Worm (Caenorhabditis elegans) whole organism, young adult: ENCODE measurements around the gene nstp-7.

ENCODE experiments used
- B0019.2 ChIP-seq: fragments of 200-800 bp; sonication (Bioruptor generic); conservative IDR thresholded peaks from 2 replicates; pipeline ENCODE4 v1.3.6; 2022; ENCODE audit warnings: missing genetic modification reagents, missing genetic modification characterization, missing compliant biosample characterization
- B0035.1 ChIP-seq: sonication (generic microtip); optimal IDR thresholded peaks from 2 replicates; lab custom pipeline; 2016; ENCODE audit warnings: missing genetic modification characterization, mild to moderate bottlenecking, missing compliant biosample characterization, missing genotype, missing genetic modification reagents
- F10E7.11 ChIP-seq: sonication (generic microtip); optimal IDR thresholded peaks from 2 replicates; lab custom pipeline; 2017; ENCODE audit warnings: mild to moderate bottlenecking, missing genetic modification characterization, moderate library complexity, missing compliant biosample characterization
- F22D6.2 ChIP-seq: sonication (generic microtip); optimal IDR thresholded peaks from 2 replicates; lab custom pipeline; 2016; ENCODE audit warnings: mild to moderate bottlenecking, missing genetic modification characterization, missing compliant biosample characterization
- F49E8.2 ChIP-seq: sonication (generic microtip); optimal IDR thresholded peaks from 3 replicates; lab custom pipeline; 2017; ENCODE audit warnings: missing genetic modification characterization, mild to moderate bottlenecking, missing compliant biosample characterization, antibody characterized with exemption, moderate library complexity; ENCODE audit not compliant: insufficient read depth
- T07F8.4 ChIP-seq: sonication (generic microtip); optimal IDR thresholded peaks from 2 replicates; lab custom pipeline; 2016; ENCODE audit warnings: mild to moderate bottlenecking, missing genetic modification characterization, moderate library complexity, missing compliant biosample characterization
- Y53F4B.3 ChIP-seq: fragments of 200-800 bp; sonication (Bioruptor generic); IDR thresholded peaks from 2 replicates; pipeline ENCODE4 v1.3.6; 2022; ENCODE audit warnings: missing genetic modification reagents, missing genetic modification characterization, missing compliant biosample characterization
- Y56A3A.18 ChIP-seq: fragments of 200-800 bp; sonication (Bioruptor generic); IDR thresholded peaks from 2 replicates; pipeline ENCODE4 v1.3.6; 2022; ENCODE audit warnings: missing genetic modification reagents, missing genetic modification characterization, missing compliant biosample characterization
- Y67H2A.10 ChIP-seq: fragments of 200-800 bp; sonication (Bioruptor generic); conservative IDR thresholded peaks from 2 replicates; pipeline ENCODE4 v1.3.6; 2022; ENCODE audit warnings: missing genetic modification reagents, missing genetic modification characterization, missing compliant biosample characterization
- ZK185.1 ChIP-seq: sonication (generic microtip); optimal IDR thresholded peaks from 2 replicates; lab custom pipeline; 2016; ENCODE audit warnings: mild to moderate bottlenecking, missing genetic modification characterization, missing compliant biosample characterization; ENCODE audit not compliant: poor library complexity, severe bottlenecking
- ama-1 ChIP-seq, 3 experiments: fragments of 150-350 bp in 1 of 3; sonication (generic microtip) in 2 of 3; optimal IDR thresholded peaks; 2 replicates each; lab custom pipeline; 2014 to 2018; ENCODE audit warnings: missing biosample characterization in 2 of 3, missing genetic modification characterization in 2 of 3, missing genetic modification reagents in 2 of 3
- attf-3 ChIP-seq: fragments of 200-800 bp; sonication (Bioruptor generic); conservative IDR thresholded peaks from 2 replicates; pipeline ENCODE4 v1.3.6; 2022; ENCODE audit warnings: missing genetic modification reagents, missing genetic modification characterization, missing compliant biosample characterization
- attf-5 ChIP-seq: fragments of 200-800 bp; sonication (Bioruptor generic); optimal IDR thresholded peaks from 2 replicates; lab custom pipeline; 2018; ENCODE audit warnings: mild to moderate bottlenecking, missing genetic modification characterization, missing compliant biosample characterization
- cebp-2 ChIP-seq: fragments of 200-800 bp; sonication (Bioruptor generic); IDR thresholded peaks from 2 replicates; pipeline ENCODE4 v1.3.6; 2022; ENCODE audit warnings: missing genetic modification characterization, missing compliant biosample characterization
- ceh-91 ChIP-seq: fragments of 200-800 bp; sonication (Bioruptor generic); IDR thresholded peaks from 2 replicates; pipeline ENCODE4 v1.3.6; 2022; ENCODE audit warnings: missing genetic modification reagents, missing genetic modification characterization, missing compliant biosample characterization
- die-1 ChIP-seq: sonication (generic microtip); optimal IDR thresholded peaks from 2 replicates; lab custom pipeline; 2016; ENCODE audit warnings: missing genotype, mild to moderate bottlenecking, missing genetic modification characterization, missing compliant biosample characterization
- dox-1 ChIP-seq: fragments of 200-800 bp; sonication (Bioruptor generic); IDR thresholded peaks from 2 replicates; pipeline ENCODE4 v1.3.6; 2022; ENCODE audit warnings: missing genetic modification reagents, missing genetic modification characterization, missing compliant biosample characterization
- dpl-1 ChIP-seq: fragments of 150-350 bp; optimal IDR thresholded peaks from 2 replicates; lab custom pipeline; 2014; ENCODE audit warnings: missing biosample characterization, missing genetic modification reagents, missing genetic modification characterization
- egrh-3 ChIP-seq: fragments of 200-800 bp; sonication (Bioruptor generic); IDR thresholded peaks from 2 replicates; pipeline ENCODE4 v1.3.6; 2022; ENCODE audit warnings: missing genetic modification reagents, missing genetic modification characterization, missing compliant biosample characterization
- ets-4 ChIP-seq: fragments of 200-800 bp; sonication (Bioruptor generic); optimal IDR thresholded peaks from 2 replicates; lab custom pipeline; 2018; ENCODE audit warnings: mild to moderate bottlenecking, missing genetic modification characterization, missing compliant biosample characterization
- him-1 ChIP-seq: sonication (generic microtip); optimal IDR thresholded peaks from 2 replicates; lab custom pipeline; 2016; ENCODE audit warnings: missing genotype, missing genetic modification reagents, missing genetic modification characterization, missing compliant biosample characterization
- hlh-12 ChIP-seq: sonication (generic microtip); optimal IDR thresholded peaks from 2 replicates; lab custom pipeline; 2016; ENCODE audit warnings: missing genetic modification characterization, missing compliant biosample characterization
- hmg-20 ChIP-seq: fragments of 200-800 bp; sonication (Bioruptor generic); IDR thresholded peaks from 2 replicates; pipeline ENCODE4 v1.3.6; 2022; ENCODE audit warnings: missing genetic modification reagents, missing genetic modification characterization, missing compliant biosample characterization
- let-526 ChIP-seq: fragments of 200-800 bp; sonication (Bioruptor generic); IDR thresholded peaks from 2 replicates; pipeline ENCODE4 v1.3.6; 2022; ENCODE audit warnings: missing genetic modification reagents, missing genetic modification characterization, missing compliant biosample characterization
- let-607 ChIP-seq, 2 experiments: fragments of 200-800 bp in 1 of 2; sonication (Bioruptor generic) in 1 of 2; sonication (generic microtip) in 1 of 2; optimal IDR thresholded peaks; 2 replicates each; lab custom pipeline; 2016 to 2018; ENCODE audit warnings: mild to moderate bottlenecking in 2 of 2, missing compliant biosample characterization in 2 of 2, missing genetic modification characterization in 2 of 2, moderate library complexity in 2 of 2, missing genotype in 1 of 2
- lsl-1 ChIP-seq: fragments of 200-800 bp; sonication (Bioruptor generic); optimal IDR thresholded peaks from 2 replicates; lab custom pipeline; 2018; ENCODE audit warnings: mild to moderate bottlenecking, missing genetic modification characterization, moderate library complexity, missing compliant biosample characterization
- madf-3 ChIP-seq: fragments of 200-800 bp; sonication (Bioruptor generic); IDR thresholded peaks from 2 replicates; pipeline ENCODE4 v1.3.6; 2022; ENCODE audit warnings: missing genetic modification reagents, missing genetic modification characterization, missing compliant biosample characterization
- madf-6 ChIP-seq: fragments of 200-800 bp; sonication (Bioruptor generic); IDR thresholded peaks from 2 replicates; pipeline ENCODE4 v1.3.6; 2022; ENCODE audit warnings: missing genetic modification reagents, missing genetic modification characterization, missing compliant biosample characterization
- mes-4 ChIP-seq: sonication (generic microtip); optimal IDR thresholded peaks from 2 replicates; lab custom pipeline; 2016; ENCODE audit warnings: missing genotype, missing genetic modification characterization, missing compliant biosample characterization
- nfya-1 ChIP-seq: sonication (generic microtip); optimal IDR thresholded peaks from 2 replicates; lab custom pipeline; 2017; ENCODE audit warnings: antibody characterized with exemption, missing compliant biosample characterization, missing genetic modification characterization, borderline replicate concordance; ENCODE audit not compliant: insufficient read depth
- nfya-2 ChIP-seq: fragments of 200-800 bp; sonication (Bioruptor generic); IDR thresholded peaks from 2 replicates; pipeline ENCODE4 v1.3.6; 2022; ENCODE audit warnings: missing genetic modification reagents, missing genetic modification characterization, missing compliant biosample characterization
- nhr-179 ChIP-seq: sonication (generic microtip); optimal IDR thresholded peaks from 2 replicates; lab custom pipeline; 2016; ENCODE audit warnings: mild to moderate bottlenecking, missing genetic modification characterization, missing compliant biosample characterization
- sea-2 ChIP-seq: fragments of 200-800 bp; sonication (Bioruptor generic); IDR thresholded peaks from 2 replicates; pipeline ENCODE4 v1.3.6; 2022; ENCODE audit warnings: missing genetic modification characterization, missing compliant biosample characterization
- snpc-4 ChIP-seq, 5 experiments: fragments of 150-350 bp in 1 of 5; sonication (generic microtip) in 4 of 5; optimal IDR thresholded peaks; 2 replicates each; lab custom pipeline; 2014 to 2018; ENCODE audit warnings: missing genetic modification characterization in 5 of 5, missing biosample characterization in 3 of 5, antibody characterized with exemption in 2 of 5, mild to moderate bottlenecking in 2 of 5, missing compliant biosample characterization in 2 of 5, missing genotype in 2 of 5, moderate library complexity in 2 of 5, missing genetic modification reagents in 1 of 5
- tbx-9 ChIP-seq: sonication (generic microtip); optimal IDR thresholded peaks from 2 replicates; lab custom pipeline; 2016; ENCODE audit warnings: borderline replicate concordance, missing genetic modification characterization, inconsistent platforms, missing compliant biosample characterization
- unc-62 ChIP-seq: fragments of 150-350 bp; optimal IDR thresholded peaks from 2 replicates; lab custom pipeline; 2014; ENCODE audit warnings: missing biosample characterization, missing genetic modification reagents, missing genetic modification characterization
- xnd-1 ChIP-seq: sonication (generic microtip); optimal IDR thresholded peaks from 2 replicates; lab custom pipeline; 2016; ENCODE audit warnings: missing genotype, missing genetic modification reagents, missing genetic modification characterization, missing compliant biosample characterization
- zfh-2 ChIP-seq: fragments of 200-800 bp; sonication (Bioruptor generic); conservative IDR thresholded peaks from 2 replicates; pipeline ENCODE4 v1.3.6; 2022; ENCODE audit warnings: missing genetic modification reagents, missing genetic modification characterization, missing compliant biosample characterization
- ztf-18 ChIP-seq: sonication (generic microtip); optimal IDR thresholded peaks from 2 replicates; lab custom pipeline; 2016; ENCODE audit warnings: missing genotype, mild to moderate bottlenecking, missing genetic modification characterization, missing compliant biosample characterization
- ztf-26 ChIP-seq: sonication (generic microtip); optimal IDR thresholded peaks from 2 replicates; lab custom pipeline; 2017; ENCODE audit warnings: missing genetic modification characterization, missing compliant biosample characterization
- ztf-3 ChIP-seq: fragments of 200-800 bp; sonication (Bioruptor generic); optimal IDR thresholded peaks from 2 replicates; lab custom pipeline; 2018; ENCODE audit warnings: mild to moderate bottlenecking, missing genetic modification characterization, missing compliant biosample characterization

Gene nstp-7

DNA sequence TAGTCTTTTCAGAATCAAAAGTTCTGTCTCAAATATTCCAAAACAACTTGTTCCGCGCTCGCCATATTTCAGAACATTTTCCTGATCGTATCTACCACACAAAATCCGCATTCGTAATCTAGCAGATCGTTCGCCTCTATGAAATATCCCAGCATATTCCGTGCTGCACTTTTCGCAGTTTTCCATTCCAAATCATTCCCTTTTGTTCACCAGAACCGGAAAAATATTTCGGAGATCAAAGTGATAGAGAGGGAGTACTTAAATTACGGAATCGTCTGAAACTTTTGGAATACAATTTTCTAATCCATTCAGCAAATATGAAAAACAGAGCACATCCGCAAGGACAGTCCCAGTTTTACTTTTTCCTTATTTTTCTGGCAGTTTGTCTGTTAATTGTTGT is 6.1 kb downstream of the nstp-7 start, which contains the start of gene K06H6.1:
Gene K06H6.1, plus strand, starts transcription at position 301 of the 400 bp plus-strand sequence.
- TF ChIP-seq nfya-2 (GFP tag; lab: Robert Waterston, UW) (no peak), dpl-1 (GFP tag; lab: Kevin White, UChicago) (no peak), lsl-1 (GFP tag; lab: Kevin White, UChicago) (no peak), let-526 (no peak), die-1 (no peak), F10E7.11 (tag; lab: Kevin White, UChicago) (no peak), ama-1 (optimal IDR thresholded peaks at IDR 0.05; lab: Kevin White, UChicago) (no peak), ama-1 (GFP tag; optimal IDR thresholded peaks at IDR 0.05; lab: Kevin White, UChicago) (no peak), unc-62 (no peak), ztf-18 (no peak), nhr-179 (tag; lab: Kevin White, UChicago) (no peak), F49E8.2 (tag; lab: Kevin White, UChicago) (no peak)

DNA sequence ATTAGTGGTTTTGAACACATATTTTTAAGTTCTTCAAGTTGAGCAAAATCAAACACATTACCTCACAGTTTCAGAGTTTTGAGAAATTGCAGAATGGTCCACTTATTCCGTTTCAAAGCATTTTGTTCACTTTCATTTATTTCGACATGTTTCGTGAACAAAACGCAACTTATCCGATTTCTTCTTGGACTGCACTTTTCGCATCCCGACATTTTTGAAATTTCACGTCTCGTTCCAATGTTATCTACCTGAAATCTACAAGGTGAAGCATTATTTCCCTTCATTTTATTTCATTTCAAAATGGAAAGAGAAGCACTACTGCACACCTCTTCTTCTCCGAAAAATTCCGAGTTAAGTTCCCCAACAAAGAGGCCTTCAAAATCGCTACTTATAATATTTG is 8.5 kb downstream of the nstp-7 start, which contains the start of gene ZK488.6:
Gene ZK488.6, plus strand, starts transcription at position 301 of the 400 bp plus-strand sequence.
- TF ChIP-seq him-1 (tag; lab: Kevin White, UChicago) (no peak), madf-3 (GFP tag; lab: Robert Waterston, UW) (no peak), Y56A3A.18 (GFP tag; lab: Robert Waterston, UW) (no peak), madf-6 (GFP tag; lab: Robert Waterston, UW) (no peak), ZK185.1 (tag; lab: Kevin White, UChicago) (no peak)

DNA sequence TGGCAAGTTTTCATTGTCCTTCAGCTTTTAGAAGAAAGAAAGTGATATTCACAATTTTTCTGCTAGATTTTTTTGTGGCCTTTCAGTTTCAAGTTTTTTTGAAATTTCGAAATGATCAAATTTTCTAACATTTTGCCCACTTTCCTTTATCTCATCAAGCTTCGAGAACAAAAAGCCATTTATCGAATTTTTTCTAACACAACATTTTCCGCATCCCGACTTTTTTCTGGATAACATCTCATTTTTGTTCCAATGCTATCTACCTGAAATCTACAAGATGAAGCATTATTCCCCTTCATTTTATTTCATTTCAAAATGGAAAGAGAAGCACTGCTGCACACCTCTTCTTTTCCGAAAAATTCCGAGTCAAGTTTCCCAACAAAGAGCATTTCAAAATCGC is 11.2 kb downstream of the nstp-7 start, which contains the start of gene ZK488.5:
Gene ZK488.5, plus strand, starts transcription at position 301 of the 400 bp plus-strand sequence.
- TF ChIP-seq tbx-9 (tag; lab: Kevin White, UChicago) (no peak), Y53F4B.3 (GFP tag; lab: Robert Waterston, UW) (no peak), cebp-2 (GFP tag; lab: Robert Waterston, UW) (no peak), let-526 (no peak), F10E7.11 (tag; lab: Kevin White, UChicago) (no peak), Y67H2A.10 (GFP tag; lab: Robert Waterston, UW) (no peak), xnd-1 (tag; lab: Kevin White, UChicago) (no peak), ets-4 (GFP tag; lab: Kevin White, UChicago) (no peak), dox-1 (no peak), mes-4 (tag; lab: Kevin White, UChicago) (no peak), B0019.2 (GFP tag; lab: Robert Waterston, UW) (no peak), attf-3 (GFP tag; lab: Robert Waterston, UW) (no peak), T07F8.4 (tag; lab: Kevin White, UChicago) (no peak), sea-2 (no peak)

DNA sequence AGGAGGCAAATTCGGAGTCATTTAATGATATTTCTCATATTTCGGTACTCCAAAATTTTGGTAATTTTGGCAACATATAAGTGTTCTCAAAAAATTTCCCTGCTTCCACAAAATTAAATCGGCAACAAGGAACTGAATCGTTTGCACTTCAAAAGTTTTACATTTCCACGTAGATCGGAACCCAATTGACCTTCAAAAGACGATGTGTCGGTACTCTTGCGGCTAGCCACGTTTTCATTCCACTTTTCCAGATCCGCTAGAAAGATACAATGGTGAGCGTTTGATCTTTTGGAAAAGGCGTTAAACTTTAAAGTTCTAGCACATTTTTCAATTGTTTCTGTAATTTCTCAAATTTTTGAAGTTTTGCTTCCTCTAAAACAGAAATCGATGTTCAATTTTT is 15.2 kb downstream of the nstp-7 start:
- TF ChIP-seq egrh-3 (GFP tag; lab: Robert Waterston, UW), result no peak
- no peak for TF ChIP-seq B0035.1 (tag; lab: Kevin White, UChicago)
- no peak for TF ChIP-seq nfya-2 (GFP tag; lab: Robert Waterston, UW)
- no peak for TF ChIP-seq ceh-91 (GFP tag; lab: Robert Waterston, UW)
- TF ChIP-seq madf-3 (GFP tag; lab: Robert Waterston, UW), result no peak
- TF ChIP-seq hlh-12 (tag; lab: Kevin White, UChicago), result no peak
- no peak for TF ChIP-seq ztf-3 (GFP tag; lab: Kevin White, UChicago)
- no peak for TF ChIP-seq hmg-20
- no peak for TF ChIP-seq let-607 (tag; optimal IDR thresholded peaks at IDR 0.05; lab: Kevin White, UChicago)
- TF ChIP-seq attf-5 (GFP tag; lab: Kevin White, UChicago), result no peak
- no peak for TF ChIP-seq F22D6.2 (tag; lab: Kevin White, UChicago)
- TF ChIP-seq nfya-1 (tag; lab: Kevin White, UChicago), result no peak
- TF ChIP-seq zfh-2 (GFP tag; lab: Robert Waterston, UW), result no peak
- TF ChIP-seq ztf-26 (tag; lab: Kevin White, UChicago), result no peak
- no peak for TF ChIP-seq mes-4 (tag; lab: Kevin White, UChicago)
- no peak for TF ChIP-seq snpc-4 (GFP tag; optimal IDR thresholded peaks at IDR 0.05; lab: Kevin White, UChicago)
- TF ChIP-seq snpc-4 (tag; optimal IDR thresholded peaks at IDR 0.05; lab: Kevin White, UChicago), result no peak
